Worm (Caenorhabditis elegans): ENCODE results near the gene mms-19.

The mms-19 gene

ce11 chrV:5482315-5482714 lies 31.8 kb upstream of the mms-19 start, which contains the start of gene srg-66:
Gene srg-66 (minus strand): TSS chrV:5482415.
- TF ChIP-seq mel-28 (tag; optimal IDR thresholded peaks at IDR 0.05; ENCODE audit: borderline replicate concordance) (no peak), lin-40 (tag; optimal IDR thresholded peaks at IDR 0.05) (no peak), ztf-25 (GFP tag; IDR thresholded peaks at IDR 0.05) (no peak), dox-1 (GFP tag; IDR thresholded peaks at IDR 0.05) (no peak), F23B12.7 (tag; optimal IDR thresholded peaks at IDR 0.05; ENCODE audit: insufficient read depth) (no peak), ccch-3 (GFP tag; optimal IDR thresholded peaks at IDR 0.05) (no peak), F37B4.10 (GFP tag; IDR thresholded peaks at IDR 0.05) (no peak), F57C9.4 (tag; optimal IDR thresholded peaks at IDR 0.05) (no peak), ceh-91 (GFP tag; IDR thresholded peaks at IDR 0.05) (no peak), B0019.2 (GFP tag; conservative IDR thresholded peaks at IDR 0.05) (no peak), cebp-2 (GFP tag; IDR thresholded peaks at IDR 0.05) (no peak), mes-4 (tag; optimal IDR thresholded peaks at IDR 0.05) (no peak), egl-18 (GFP tag; IDR thresholded peaks at IDR 0.05) (no peak)

- TF ChIP-seq egrh-3 (GFP tag; IDR thresholded peaks at IDR 0.05), result no peak
- TF ChIP-seq lin-54 (GFP tag; optimal IDR thresholded peaks at IDR 0.05), result no peak
- TF ChIP-seq pha-4 (tag; optimal IDR thresholded peaks at IDR 0.05), result no peak
- no peak for TF ChIP-seq ztf-28 (GFP tag; IDR thresholded peaks at IDR 0.05)
- TF ChIP-seq somi-1 (GFP tag; optimal IDR thresholded peaks at IDR 0.05), result no peak
- no peak for TF ChIP-seq mcd-1 (GFP tag; IDR thresholded peaks at IDR 0.05)
- no peak for TF ChIP-seq nhr-27 (tag; optimal IDR thresholded peaks at IDR 0.05)
- TF ChIP-seq F39B2.1 (GFP tag; IDR thresholded peaks at IDR 0.05), result no peak
- no peak for TF ChIP-seq pbrm-1 (GFP tag; IDR thresholded peaks at IDR 0.05)
- no peak for TF ChIP-seq ama-1 (optimal IDR thresholded peaks at IDR 0.05)
- no peak for TF ChIP-seq ama-1 (GFP tag; optimal IDR thresholded peaks at IDR 0.05)
- no peak for TF ChIP-seq sea-2 (GFP tag; IDR thresholded peaks at IDR 0.05)
- TF ChIP-seq ceh-40 (GFP tag; IDR thresholded peaks at IDR 0.05), result no peak
- no peak for TF ChIP-seq tlf-1 (GFP tag; optimal IDR thresholded peaks at IDR 0.05)
- no peak for TF ChIP-seq snpc-3.4 (tag; optimal IDR thresholded peaks at IDR 0.05)
Observed at ce11 chrV:5484866-5485265, 29.3 kb upstream of the mms-19 start, which contains the start of gene srg-65. Gene srg-65 (minus strand): TSS chrV:5484966.

- no peak for TF ChIP-seq xnd-1 (tag; optimal IDR thresholded peaks at IDR 0.05)
- no peak for TF ChIP-seq D2030.7 (GFP tag; IDR thresholded peaks at IDR 0.05)
- no peak for TF ChIP-seq Y53F4B.3 (GFP tag; IDR thresholded peaks at IDR 0.05)
- TF ChIP-seq sdz-38 (tag; optimal IDR thresholded peaks at IDR 0.05), result no peak
- TF ChIP-seq ccch-3 (GFP tag; optimal IDR thresholded peaks at IDR 0.05), result no peak
- TF ChIP-seq nhr-27 (tag; optimal IDR thresholded peaks at IDR 0.05), result no peak
- TF ChIP-seq ztf-25 (GFP tag; IDR thresholded peaks at IDR 0.05), result no peak
- TF ChIP-seq attf-3 (GFP tag; conservative IDR thresholded peaks at IDR 0.05), result no peak
- no peak for TF ChIP-seq F57A8.1 (GFP tag; optimal IDR thresholded peaks at IDR 0.05)
Observed at ce11 chrV:5487180-5487579, 27.0 kb upstream of the mms-19 start.

ce11 chrV:5488766-5489165 lies 25.4 kb upstream of the mms-19 start, which contains the start of gene grl-18:
Gene grl-18 (minus strand): TSS chrV:5488866.
- no peak for TF ChIP-seq F52B5.7 (tag; optimal IDR thresholded peaks at IDR 0.05)
- no peak for TF ChIP-seq ZK185.1 (tag; optimal IDR thresholded peaks at IDR 0.05; ENCODE audit: poor library complexity, severe bottlenecking)
- no peak for TF ChIP-seq ama-1 (optimal IDR thresholded peaks at IDR 0.05)
- no peak for TF ChIP-seq ama-1 (GFP tag; optimal IDR thresholded peaks at IDR 0.05)
- TF ChIP-seq ztf-18 (tag; optimal IDR thresholded peaks at IDR 0.05), result no peak
- TF ChIP-seq lin-26 (GFP tag; IDR thresholded peaks at IDR 0.05), result no peak
- no peak for TF ChIP-seq snpc-3.4 (tag; optimal IDR thresholded peaks at IDR 0.05)
- TF ChIP-seq pha-4 (tag; optimal IDR thresholded peaks at IDR 0.05), result no peak
- TF ChIP-seq nhr-27 (tag; optimal IDR thresholded peaks at IDR 0.05), result no peak
- no peak for TF ChIP-seq somi-1 (GFP tag; optimal IDR thresholded peaks at IDR 0.05)
- no peak for TF ChIP-seq egrh-3 (GFP tag; IDR thresholded peaks at IDR 0.05)
- TF ChIP-seq xnd-1 (tag; optimal IDR thresholded peaks at IDR 0.05), result no peak
- no peak for TF ChIP-seq tbp1 (GFP tag; optimal IDR thresholded peaks at IDR 0.05)
- no peak for TF ChIP-seq nhr-80 (tag; optimal IDR thresholded peaks at IDR 0.05)
- no peak for TF ChIP-seq ztf-3 (GFP tag; optimal IDR thresholded peaks at IDR 0.05)
- TF ChIP-seq ceh-40 (GFP tag; IDR thresholded peaks at IDR 0.05), result no peak
- no peak for TF ChIP-seq rcor-1 (GFP tag; IDR thresholded peaks at IDR 0.05)
- TF ChIP-seq mes-4 (tag; optimal IDR thresholded peaks at IDR 0.05), result no peak
- TF ChIP-seq egl-18 (GFP tag; IDR thresholded peaks at IDR 0.05), result no peak

All from whole organism, young adult.